Fruit fly (Drosophila melanogaster): Measurements from ENCODE around the gene Saf-B.

DNA sequence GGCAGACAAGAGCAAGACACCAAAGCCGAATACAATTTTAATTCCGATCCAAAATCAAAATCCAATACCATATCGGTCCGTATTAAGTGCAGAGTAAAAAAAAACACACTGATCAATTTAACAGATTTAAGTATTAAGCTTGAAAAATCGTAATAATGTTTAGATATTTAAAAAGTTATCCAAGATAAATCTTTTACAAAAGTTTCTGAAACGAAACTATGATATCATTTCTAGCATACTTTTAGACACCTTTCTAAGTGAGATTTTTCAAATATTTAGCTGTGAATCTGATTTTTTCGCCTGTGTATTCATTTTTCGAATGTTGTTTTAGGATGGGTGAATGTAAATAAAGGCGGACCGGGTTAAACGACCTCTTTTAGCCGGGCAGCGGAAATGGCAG, 40.2 kb upstream of the Saf-B start:
- TF ChIP-seq pan (optimal IDR thresholded peaks at IDR 0.05) (no peak), OdsH (GFP tag; optimal IDR thresholded peaks at IDR 0.05) (no peak), sv (GFP tag; optimal IDR thresholded peaks at IDR 0.05) (no peak), Myc (optimal IDR thresholded peaks at IDR 0.05) (no peak), psq (GFP tag; optimal IDR thresholded peaks at IDR 0.05) (no peak)
